Worm (Caenorhabditis elegans) whole organism, L4 larva: ENCODE measurements around the gene R07E3.7.

Experiments used
- F49E8.2 ChIP-seq: sonication (generic microtip); optimal IDR thresholded peaks from 2 replicates; lab custom pipeline; 2016; ENCODE audit warnings: missing compliant biosample characterization, mild to moderate bottlenecking, missing genetic modification characterization, borderline replicate concordance
- Y105C5A.15 ChIP-seq: fragments of 200-800 bp; sonication (Bioruptor generic); IDR thresholded peaks from 2 replicates; pipeline ENCODE4 v1.3.6; 2022; ENCODE audit warnings: missing genetic modification characterization, missing compliant biosample characterization
- lir-3 ChIP-seq: sonication (generic microtip); optimal IDR thresholded peaks from 2 replicates; lab custom pipeline; 2016; ENCODE audit warnings: mild to moderate bottlenecking, missing genetic modification characterization, missing compliant biosample characterization
- mep-1 ChIP-seq: fragments of 150-350 bp; sonication (generic microtip); optimal IDR thresholded peaks from 3 replicates; lab custom pipeline; 2014; ENCODE audit warnings: missing biosample characterization, missing genetic modification characterization
- pqm-1 ChIP-seq: sonication (generic microtip); optimal IDR thresholded peaks from 2 replicates; lab custom pipeline; 2017; ENCODE audit warnings: missing biosample characterization, missing genetic modification characterization
- snpc-4 ChIP-seq: fragments of 150-350 bp; optimal IDR thresholded peaks from 2 replicates; lab custom pipeline; 2014; ENCODE audit warnings: missing biosample characterization, missing genetic modification characterization
- zfp-3 ChIP-seq: fragments of 200-800 bp; sonication (Bioruptor generic); conservative IDR thresholded peaks from 2 replicates; pipeline ENCODE4 v1.3.6; 2022; ENCODE audit warnings: missing genetic modification reagents, missing genetic modification characterization, missing compliant biosample characterization
- ztf-11 ChIP-seq: fragments of 150-350 bp; optimal IDR thresholded peaks from 2 replicates; lab custom pipeline; 2014; ENCODE audit warnings: missing biosample characterization, missing genetic modification characterization

DNA sequence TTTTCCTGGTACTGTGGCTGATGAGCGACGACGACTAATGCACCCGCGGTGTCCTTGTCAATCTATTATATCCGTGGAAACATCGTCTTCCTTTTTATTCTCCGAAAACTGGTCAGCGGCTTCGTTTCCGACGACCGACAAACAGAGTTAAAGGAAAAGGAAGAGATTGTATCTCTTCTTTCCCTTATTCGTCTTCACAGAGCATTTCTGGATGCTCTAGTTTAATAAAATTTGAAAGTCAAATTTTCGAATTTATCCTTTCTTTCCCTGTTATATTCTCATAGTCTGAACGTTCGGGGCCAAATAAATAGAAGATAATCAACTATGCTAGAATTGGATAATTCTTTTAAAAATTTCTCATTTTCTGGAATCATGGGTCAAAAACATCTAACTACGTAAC lies 37.2 kb upstream of the R07E3.7 start:
- no peak for TF ChIP-seq Y105C5A.15
- no peak for TF ChIP-seq lir-3 (tag; lab: Kevin White, UChicago)
- TF ChIP-seq ztf-11 (tag; lab: Kevin White, UChicago): no peak
- no peak for TF ChIP-seq pqm-1 (tag; lab: Kevin White, UChicago)
- TF ChIP-seq zfp-3 (GFP tag; lab: Robert Waterston, UW): no peak
- no peak for TF ChIP-seq F49E8.2 (tag; lab: Kevin White, UChicago)
- no peak for TF ChIP-seq snpc-4
- no peak for TF ChIP-seq mep-1 (tag; lab: Kevin White, UChicago)
